Fruit fly (Drosophila melanogaster): ENCODE data around the gene Las.

- no peak for TF ChIP-seq Myc (optimal IDR thresholded peaks at IDR 0.05)
- TF ChIP-seq h (optimal IDR thresholded peaks at IDR 0.05) = no peak
- TF ChIP-seq Sin3A (optimal IDR thresholded peaks at IDR 0.05) = no peak
Measured at dm6 chr3L:20440902-20441429, 8.8 kb upstream of the Las start.

All from Kc167 (cell line).